Worm (Caenorhabditis elegans) whole organism, L3 larva: ENCODE measurements around the gene F35D11.4.

Experiments
- R02D3.7 ChIP-seq: fragments of 150-350 bp; optimal IDR thresholded peaks from 2 replicates; lab custom pipeline; 2014; ENCODE audit warnings: missing biosample characterization, missing genetic modification characterization
- ZK546.5 ChIP-seq: sonication (generic microtip); optimal IDR thresholded peaks from 2 replicates; lab custom pipeline; 2017; ENCODE audit warnings: missing biosample characterization, missing genetic modification characterization
- aly-2 ChIP-seq: fragments of 150-350 bp; optimal IDR thresholded peaks from 2 replicates; lab custom pipeline; 2014; ENCODE audit warnings: missing biosample characterization, missing genetic modification characterization
- ama-1 ChIP-seq: fragments of 150-350 bp; optimal IDR thresholded peaks from 2 replicates; lab custom pipeline; 2018
- ceh-16 ChIP-seq: sonication (generic microtip); optimal IDR thresholded peaks from 2 replicates; lab custom pipeline; 2017; ENCODE audit warnings: missing biosample characterization, missing genetic modification characterization
- ceh-28 ChIP-seq: fragments of 150-350 bp; optimal IDR thresholded peaks from 2 replicates; lab custom pipeline; 2014; ENCODE audit warnings: missing biosample characterization, missing genetic modification reagents, missing genetic modification characterization
- ceh-82 ChIP-seq: fragments of 150-350 bp; optimal IDR thresholded peaks from 2 replicates; lab custom pipeline; 2014; ENCODE audit warnings: missing biosample characterization, missing genetic modification characterization
- ceh-9 ChIP-seq: sonication (generic microtip); optimal IDR thresholded peaks from 2 replicates; lab custom pipeline; 2018; ENCODE audit warnings: missing biosample characterization, missing genetic modification characterization
- daf-12 ChIP-seq: fragments of 150-350 bp; optimal IDR thresholded peaks from 2 replicates; lab custom pipeline; 2014; ENCODE audit warnings: missing biosample characterization, missing genetic modification reagents, missing genetic modification characterization
- egl-27 ChIP-seq: sonication (generic microtip); optimal IDR thresholded peaks from 4 replicates; lab custom pipeline; 2017; ENCODE audit warnings: missing biosample characterization, missing genetic modification reagents, missing genetic modification characterization
- egl-5 ChIP-seq: fragments of 150-350 bp; optimal IDR thresholded peaks from 2 replicates; lab custom pipeline; 2017; ENCODE audit warnings: missing biosample characterization, missing genetic modification reagents, missing genetic modification characterization, inconsistent platforms
- elt-1 ChIP-seq: fragments of 150-350 bp; optimal IDR thresholded peaks from 2 replicates; lab custom pipeline; 2014; ENCODE audit warnings: missing biosample characterization, missing genetic modification characterization
- elt-2 ChIP-seq: sonication (generic microtip); optimal IDR thresholded peaks from 2 replicates; lab custom pipeline; 2016; ENCODE audit warnings: missing genetic modification reagents, mild to moderate bottlenecking, missing genetic modification characterization, missing compliant biosample characterization
- elt-3 ChIP-seq, 3 experiments: fragments of 150-350 bp in 1 of 3; sonication (generic microtip) in 2 of 3; optimal IDR thresholded peaks; 2 replicates in 2 of 3; 4 replicates in 1 of 3; lab custom pipeline; 2014 to 2017; ENCODE audit warnings: missing biosample characterization in 3 of 3, missing genetic modification characterization in 3 of 3
- eor-1 ChIP-seq, 2 experiments: fragments of 150-350 bp; optimal IDR thresholded peaks; 2 replicates each; lab custom pipeline; 2014 to 2018; ENCODE audit warnings: missing biosample characterization in 2 of 2, missing genetic modification characterization in 2 of 2
- fkh-10 ChIP-seq: sonication (generic microtip); optimal IDR thresholded peaks from 2 replicates; lab custom pipeline; 2017; ENCODE audit warnings: missing biosample characterization, missing genetic modification reagents, missing genetic modification characterization
- fkh-2 ChIP-seq: fragments of 150-350 bp; optimal IDR thresholded peaks from 2 replicates; lab custom pipeline; 2014; ENCODE audit warnings: missing biosample characterization, missing genetic modification reagents, missing genetic modification characterization
- fos-1 ChIP-seq: fragments of 150-350 bp; optimal IDR thresholded peaks from 2 replicates; lab custom pipeline; 2014; ENCODE audit warnings: missing biosample characterization, missing genetic modification characterization
- hmg-11 ChIP-seq: sonication (generic microtip); optimal IDR thresholded peaks from 2 replicates; lab custom pipeline; 2016; ENCODE audit warnings: missing genetic modification characterization, missing compliant biosample characterization
- jun-1 ChIP-seq: fragments of 150-350 bp; optimal IDR thresholded peaks from 2 replicates; lab custom pipeline; 2014; ENCODE audit warnings: missing biosample characterization, missing genetic modification reagents, missing genetic modification characterization
- lin-15B ChIP-seq: fragments of 150-350 bp; optimal IDR thresholded peaks from 2 replicates; lab custom pipeline; 2014; ENCODE audit warnings: missing biosample characterization, missing genetic modification characterization
- lin-39 ChIP-seq: fragments of 150-350 bp; optimal IDR thresholded peaks from 2 replicates; lab custom pipeline; 2018; ENCODE audit warnings: missing biosample characterization, missing genetic modification reagents, missing genetic modification characterization
- lsy-12 ChIP-seq: sonication (generic microtip); optimal IDR thresholded peaks from 2 replicates; lab custom pipeline; 2016; ENCODE audit warnings: mild to moderate bottlenecking, missing genetic modification characterization, missing compliant biosample characterization
- mdl-1 ChIP-seq: fragments of 150-350 bp; optimal IDR thresholded peaks from 2 replicates; lab custom pipeline; 2014; ENCODE audit warnings: missing biosample characterization, missing genetic modification characterization
- mml-1 ChIP-seq: fragments of 150-350 bp; sonication (generic microtip); optimal IDR thresholded peaks from 3 replicates; lab custom pipeline; 2014; ENCODE audit warnings: missing biosample characterization, missing genetic modification characterization
- nfya-1 ChIP-seq: sonication (generic microtip); optimal IDR thresholded peaks from 2 replicates; lab custom pipeline; 2017; ENCODE audit warnings: missing genetic modification characterization, mild to moderate bottlenecking, missing compliant biosample characterization, antibody characterized with exemption, moderate library complexity; ENCODE audit not compliant: insufficient read depth
- nhr-11 ChIP-seq: fragments of 150-350 bp; optimal IDR thresholded peaks from 2 replicates; lab custom pipeline; 2014; ENCODE audit warnings: missing biosample characterization, missing genetic modification characterization
- nhr-12 ChIP-seq: fragments of 150-350 bp; optimal IDR thresholded peaks from 2 replicates; lab custom pipeline; 2014; ENCODE audit warnings: missing biosample characterization, missing genetic modification characterization
- nhr-23 ChIP-seq: fragments of 150-350 bp; optimal IDR thresholded peaks from 2 replicates; lab custom pipeline; 2014; ENCODE audit warnings: missing biosample characterization, missing genetic modification reagents, missing genetic modification characterization
- nhr-237 ChIP-seq: fragments of 150-350 bp; optimal IDR thresholded peaks from 2 replicates; lab custom pipeline; 2014; ENCODE audit warnings: missing biosample characterization, missing genetic modification characterization
- nhr-25 ChIP-seq: sonication (generic microtip); optimal IDR thresholded peaks from 2 replicates; lab custom pipeline; 2017; ENCODE audit warnings: missing biosample characterization, missing genetic modification characterization
- nhr-28 ChIP-seq: fragments of 150-350 bp; optimal IDR thresholded peaks from 2 replicates; lab custom pipeline; 2014; ENCODE audit warnings: missing biosample characterization, missing genetic modification characterization
- nhr-43 ChIP-seq: sonication (generic microtip); optimal IDR thresholded peaks from 2 replicates; lab custom pipeline; 2016; ENCODE audit warnings: mild to moderate bottlenecking, missing genetic modification characterization, missing compliant biosample characterization; ENCODE audit not compliant: poor library complexity, severe bottlenecking
- nhr-67 ChIP-seq: fragments of 150-350 bp; optimal IDR thresholded peaks from 2 replicates; lab custom pipeline; 2014; ENCODE audit warnings: missing biosample characterization, missing genetic modification characterization
- nhr-76 ChIP-seq: fragments of 150-350 bp; sonication (generic microtip); optimal IDR thresholded peaks from 5 replicates; lab custom pipeline; 2014; ENCODE audit warnings: missing biosample characterization, missing genetic modification characterization
- nhr-77 ChIP-seq: fragments of 150-350 bp; optimal IDR thresholded peaks from 2 replicates; lab custom pipeline; 2014; ENCODE audit warnings: missing biosample characterization, missing genetic modification characterization
- pha-4 ChIP-seq: fragments of 150-350 bp; optimal IDR thresholded peaks from 2 replicates; lab custom pipeline; 2014; ENCODE audit warnings: missing biosample characterization, missing genetic modification reagents, missing genetic modification characterization
- pqm-1 ChIP-seq: fragments of 150-350 bp; optimal IDR thresholded peaks from 2 replicates; lab custom pipeline; 2017; ENCODE audit warnings: missing biosample characterization, missing genetic modification characterization, inconsistent platforms
- sea-2 ChIP-seq: fragments of 150-350 bp; sonication (generic microtip); optimal IDR thresholded peaks from 4 replicates; lab custom pipeline; 2014; ENCODE audit warnings: missing biosample characterization, missing genetic modification reagents, missing genetic modification characterization
- skn-1 ChIP-seq: fragments of 150-350 bp; optimal IDR thresholded peaks from 2 replicates; lab custom pipeline; 2014; ENCODE audit warnings: missing biosample characterization, missing genetic modification characterization
- snpc-4 ChIP-seq: fragments of 150-350 bp; optimal IDR thresholded peaks from 2 replicates; lab custom pipeline; 2014; ENCODE audit warnings: missing biosample characterization, missing genetic modification characterization
- tbx-2 ChIP-seq: sonication (generic microtip); optimal IDR thresholded peaks from 2 replicates; lab custom pipeline; 2016; ENCODE audit warnings: mild to moderate bottlenecking, missing genetic modification characterization, missing compliant biosample characterization
- unc-39 ChIP-seq: sonication (generic microtip); optimal IDR thresholded peaks from 4 replicates; lab custom pipeline; 2017; ENCODE audit warnings: missing biosample characterization, missing genetic modification characterization
- unc-62 ChIP-seq: fragments of 150-350 bp; sonication (generic microtip); optimal IDR thresholded peaks from 4 replicates; lab custom pipeline; 2014; ENCODE audit warnings: missing biosample characterization, missing genetic modification reagents, missing genetic modification characterization
- zag-1 ChIP-seq: fragments of 150-350 bp; optimal IDR thresholded peaks from 2 replicates; lab custom pipeline; 2014; ENCODE audit warnings: missing biosample characterization, missing genetic modification characterization
- ztf-11 ChIP-seq: fragments of 150-350 bp; optimal IDR thresholded peaks from 2 replicates; lab custom pipeline; 2014; ENCODE audit warnings: missing biosample characterization, missing genetic modification characterization
- ztf-4 ChIP-seq: fragments of 150-350 bp; optimal IDR thresholded peaks from 2 replicates; lab custom pipeline; 2014; ENCODE audit warnings: missing biosample characterization, missing genetic modification characterization

Gene F35D11.4

ce11 chrII:4603035-4603434, at the start of gene F35D11.4:
TSS of gene F35D11.4 (plus strand) at chrII:4603427.
- TF ChIP-seq lsy-12 (tag; lab: Kevin White, UChicago) (peak; percentile 88), nfya-1 (peak; percentile 73), nhr-12 (tag; lab: Kevin White, UChicago) (no peak), elt-1 (no peak), unc-62 (no peak), ceh-9 (tag; lab: Kevin White, UChicago) (no peak), nhr-77 (tag; lab: Kevin White, UChicago) (no peak), ama-1 (no peak), nhr-43 (peak; percentile 92), nhr-76 (tag; lab: Kevin White, UChicago) (no peak), elt-2 (tag; lab: Kevin White, UChicago) (peak; percentile 60), mdl-1 (tag; lab: Kevin White, UChicago) (no peak), hmg-11 (peak; percentile 36), aly-2 (tag; lab: Kevin White, UChicago) (no peak), mml-1 (tag; lab: Kevin White, UChicago) (no peak), sea-2 (GFP tag; lab: Kevin White, UChicago) (no peak), ZK546.5 (tag; lab: Kevin White, UChicago) (no peak), fkh-2 (no peak), elt-3 (tag; optimal IDR thresholded peaks at IDR 0.05; lab: Kevin White, UChicago) (no peak), pqm-1 (peak; percentile 62), daf-12 (tag; lab: Kevin White, UChicago) (no peak), tbx-2 (tag; lab: Kevin White, UChicago) (no peak), ceh-82 (no peak), fos-1 (no peak), nhr-67 (tag; lab: Kevin White, UChicago) (no peak), nhr-28 (tag; lab: Kevin White, UChicago) (no peak), fkh-10 (GFP tag; lab: Kevin White, UChicago) (no peak), unc-39 (tag; lab: Kevin White, UChicago) (no peak), snpc-4 (peak; percentile 81), zag-1 (tag; lab: Kevin White, UChicago) (no peak), ceh-28 (tag; lab: Kevin White, UChicago) (peak; percentile 13), nhr-237 (tag; lab: Kevin White, UChicago) (no peak), jun-1 (peak; percentile 27), nhr-23 (peak; percentile 74), lin-39 (peak; percentile 18), ztf-4 (tag; lab: Kevin White, UChicago) (no peak), ztf-11 (tag; lab: Kevin White, UChicago) (no peak), egl-5 (tag; lab: Kevin White, UChicago) (peak; percentile 56), R02D3.7 (tag; lab: Kevin White, UChicago) (peak; percentile 41), lin-15B (tag; lab: Kevin White, UChicago) (peak; percentile 89), eor-1 (tag; optimal IDR thresholded peaks at IDR 0.05; lab: Kevin White, UChicago) (no peak), ceh-16 (no peak), pha-4 (tag; lab: Kevin White, UChicago) (peak; percentile 72), nhr-11 (tag; lab: Kevin White, UChicago) (no peak), nhr-25 (tag; lab: Kevin White, UChicago) (peak; percentile 60), egl-27 (tag; lab: Kevin White, UChicago) (no peak), skn-1 (peak; percentile 43)

ce11 chrII:4557487-4557886, 45.7 kb upstream of the F35D11.4 start, which contains the start of gene M03A1.3:
TSS of gene M03A1.3 (plus strand) at chrII:4557787.
- TF ChIP-seq daf-12 (tag; lab: Kevin White, UChicago) (no peak), elt-2 (tag; lab: Kevin White, UChicago) (no peak), nhr-23 (no peak), sea-2 (GFP tag; lab: Kevin White, UChicago) (no peak), snpc-4 (no peak), pha-4 (tag; lab: Kevin White, UChicago) (no peak), ztf-11 (tag; lab: Kevin White, UChicago) (no peak), ztf-4 (tag; lab: Kevin White, UChicago) (no peak), elt-3 (tag; optimal IDR thresholded peaks at IDR 0.05; lab: Kevin White, UChicago) (no peak), hmg-11 (no peak), R02D3.7 (tag; lab: Kevin White, UChicago) (no peak), ceh-28 (tag; lab: Kevin White, UChicago) (no peak), unc-62 (no peak), nfya-1 (no peak), egl-27 (tag; lab: Kevin White, UChicago) (no peak), nhr-76 (tag; lab: Kevin White, UChicago) (no peak)
